Worm (Caenorhabditis elegans): ENCODE data around the gene inx-9.

- TF ChIP-seq nhr-25 (tag; optimal IDR thresholded peaks at IDR 0.05) (no peak), pqm-1 (tag; optimal IDR thresholded peaks at IDR 0.05) (peak; percentile 29), unc-62 (GFP tag; optimal IDR thresholded peaks at IDR 0.05) (no peak), ama-1 (optimal IDR thresholded peaks at IDR 0.05) (no peak), nfya-1 (tag; optimal IDR thresholded peaks at IDR 0.05; ENCODE audit: insufficient read depth) (no peak), ceh-82 (tag; optimal IDR thresholded peaks at IDR 0.05) (no peak), ztf-11 (tag; optimal IDR thresholded peaks at IDR 0.05) (no peak), fos-1 (tag; optimal IDR thresholded peaks at IDR 0.05) (no peak), tbx-2 (tag; optimal IDR thresholded peaks at IDR 0.05) (no peak), zag-1 (tag; optimal IDR thresholded peaks at IDR 0.05) (no peak), lin-15B (tag; optimal IDR thresholded peaks at IDR 0.05) (no peak), ceh-16 (tag; optimal IDR thresholded peaks at IDR 0.05) (no peak), egl-27 (tag; optimal IDR thresholded peaks at IDR 0.05) (no peak)
Observed at ce11 chrIV:11627847-11628246, 48.3 kb upstream of the inx-9 start, which contains the start of gene lys-6.

Measured in whole organism, L3 larva.